Fruit fly (Drosophila melanogaster): Measurements from ENCODE around the gene TwdlQ.

DNA sequence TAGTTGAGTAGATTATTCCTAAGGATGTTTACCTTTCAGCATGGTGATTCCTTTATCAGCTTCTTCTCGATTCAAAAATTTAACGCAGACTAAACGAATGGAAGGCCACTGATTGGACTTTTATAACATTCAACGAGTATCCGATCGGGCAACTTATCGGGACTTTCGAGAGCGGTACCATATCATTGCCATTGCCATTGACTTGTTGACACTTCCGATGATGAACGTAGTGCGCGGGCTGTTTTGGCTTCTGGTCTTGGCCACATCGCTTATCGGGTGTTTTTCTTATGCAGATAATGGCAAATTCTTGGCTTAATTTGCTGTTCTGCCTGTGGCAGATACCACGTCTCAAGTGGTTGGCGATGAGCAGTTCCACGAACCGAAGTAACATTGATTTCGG is 42.8 kb upstream of the TwdlQ start, which contains the start of gene CG6403:
- TF ChIP-seq psq (GFP tag; optimal IDR thresholded peaks at IDR 0.05), result no peak
- TF ChIP-seq ey (GFP tag; optimal IDR thresholded peaks at IDR 0.05), result no peak
